Fruit fly (Drosophila melanogaster) whole organism, pupa: ENCODE data around the gene CG31650.

Experiments used
- CG14655 ChIP-seq: fragments of 200-800 bp; sonication (Bioruptor generic); optimal IDR thresholded peaks from 3 replicates; lab custom pipeline; 2017; ENCODE audit warnings: mild to moderate bottlenecking, missing biosample characterization, missing genetic modification reagents, missing genetic modification characterization
- CG34367 ChIP-seq: fragments of 200-800 bp; sonication (Bioruptor generic); optimal IDR thresholded peaks from 2 replicates; lab custom pipeline; 2018; ENCODE audit warnings: missing biosample characterization, mild to moderate bottlenecking, missing genetic modification characterization
- CG8159 ChIP-seq: fragments of 200-800 bp; sonication (Bioruptor generic); optimal IDR thresholded peaks from 3 replicates; lab custom pipeline; 2018; ENCODE audit warnings: missing biosample characterization, mild to moderate bottlenecking, missing genetic modification characterization, moderate library complexity
- D1 ChIP-seq: fragments of 200-800 bp; sonication (Bioruptor generic); optimal IDR thresholded peaks from 2 replicates; lab custom pipeline; 2018; ENCODE audit warnings: missing biosample characterization, mild to moderate bottlenecking, missing genetic modification characterization, moderate library complexity
- EcR ChIP-seq: fragments of 200-800 bp; sonication (Bioruptor generic); optimal IDR thresholded peaks from 3 replicates; lab custom pipeline; 2019; ENCODE audit warnings: missing biosample characterization, missing genetic modification characterization, mild to moderate bottlenecking, moderate library complexity, missing genetic modification reagents
- Ets98B ChIP-seq: fragments of 200-800 bp; sonication (Bioruptor generic); IDR thresholded peaks from 2 replicates; pipeline ENCODE4 v1.3.6; 2022; ENCODE audit warnings: missing biosample characterization, missing genetic modification characterization
- Pif1B ChIP-seq: fragments of 200-800 bp; sonication (Bioruptor generic); optimal IDR thresholded peaks from 3 replicates; lab custom pipeline; 2016; ENCODE audit warnings: missing biosample characterization, missing genetic modification characterization
- gl ChIP-seq: fragments of 200-800 bp; sonication (Bioruptor generic); optimal IDR thresholded peaks from 2 replicates; lab custom pipeline; 2018; ENCODE audit warnings: missing biosample characterization, mild to moderate bottlenecking, missing genetic modification characterization

- no peak for TF ChIP-seq gl (tag; lab: Kevin White, UChicago)
- TF ChIP-seq Pif1B (GFP tag; lab: Kevin White, UChicago) = no peak
- no peak for TF ChIP-seq CG14655
- no peak for TF ChIP-seq EcR (GFP tag; lab: Kevin White, UChicago)
- TF ChIP-seq CG34367 = no peak
- no peak for TF ChIP-seq D1 (tag; lab: Kevin White, UChicago)
- no peak for TF ChIP-seq CG8159
- TF ChIP-seq Ets98B (GFP tag; lab: Robert Waterston, UW) = no peak
Measured at dm6 chr2L:5050825-5051224, 6.3 kb upstream of the CG31650 start, which contains the start of gene CG9121.
